Fruit fly (Drosophila melanogaster) whole organism, embryonic: Measurements from ENCODE around the gene ETHR.

Experiments
- CG10565 ChIP-seq: fragments of 200-800 bp; sonication (Bioruptor generic); optimal IDR thresholded peaks from 3 replicates; lab custom pipeline; 2016; ENCODE audit warnings: missing biosample characterization, mild to moderate bottlenecking, missing genetic modification characterization
- CG11085 ChIP-seq: fragments of 200-800 bp; sonication (Bioruptor generic); IDR thresholded peaks from 2 replicates; pipeline ENCODE4 v1.3.6; 2022; ENCODE audit warnings: missing biosample characterization, missing genetic modification characterization
- CG11093 ChIP-seq: fragments of 200-800 bp; sonication (Bioruptor generic); IDR thresholded peaks from 3 replicates; pipeline ENCODE4 v1.3.6; 2022; ENCODE audit warnings: missing biosample characterization, missing genetic modification characterization
- CG11456 ChIP-seq: fragments of 200-800 bp; sonication (Bioruptor generic); IDR thresholded peaks from 3 replicates; pipeline ENCODE4 v1.3.6; 2022; ENCODE audit warnings: missing biosample characterization, missing genetic modification characterization
- CG11695 ChIP-seq: fragments of 200-800 bp; sonication (Bioruptor generic); IDR thresholded peaks from 3 replicates; pipeline ENCODE4 v1.3.6; 2022; ENCODE audit warnings: missing biosample characterization, missing genetic modification characterization
- CG12155 ChIP-seq: fragments of 200-800 bp; sonication (Bioruptor generic); optimal IDR thresholded peaks from 3 replicates; lab custom pipeline; 2016; ENCODE audit warnings: missing biosample characterization, missing genetic modification characterization
- CG1233 ChIP-seq: fragments of 200-800 bp; sonication (Bioruptor generic); optimal IDR thresholded peaks from 4 replicates; lab custom pipeline; 2018; ENCODE audit warnings: missing biosample characterization, mild to moderate bottlenecking, missing genetic modification characterization
- CG13424 ChIP-seq: fragments of 200-800 bp; sonication (Bioruptor generic); optimal IDR thresholded peaks from 2 replicates; lab custom pipeline; 2019; ENCODE audit warnings: missing biosample characterization, mild to moderate bottlenecking, missing genetic modification characterization, moderate library complexity
- CG17186 ChIP-seq: fragments of 200-800 bp; sonication (Bioruptor generic); optimal IDR thresholded peaks from 3 replicates; lab custom pipeline; 2017; ENCODE audit warnings: missing biosample characterization, missing genetic modification reagents, missing genetic modification characterization
- CG17328 ChIP-seq: fragments of 200-800 bp; sonication (Bioruptor generic); IDR thresholded peaks from 2 replicates; pipeline ENCODE4 v1.3.6; 2022; ENCODE audit warnings: missing biosample characterization, missing genetic modification characterization
- CG17361 ChIP-seq: fragments of 200-800 bp; sonication (Bioruptor generic); IDR thresholded peaks from 3 replicates; pipeline ENCODE4 v1.3.6; 2022; ENCODE audit warnings: missing biosample characterization, missing genetic modification characterization
- CG18764 ChIP-seq: fragments of 200-800 bp; sonication (Bioruptor generic); optimal IDR thresholded peaks from 3 replicates; lab custom pipeline; 2016; ENCODE audit warnings: missing biosample characterization, missing genetic modification characterization
- CG2202 ChIP-seq: fragments of 200-800 bp; sonication (Bioruptor generic); optimal IDR thresholded peaks from 2 replicates; lab custom pipeline; 2018; ENCODE audit warnings: missing biosample characterization, mild to moderate bottlenecking, missing genetic modification characterization
- CG2875 ChIP-seq: fragments of 200-800 bp; sonication (Bioruptor generic); optimal IDR thresholded peaks from 2 replicates; lab custom pipeline; 2017; ENCODE audit warnings: missing biosample characterization, mild to moderate bottlenecking, missing genetic modification characterization, missing genetic modification reagents
- CG3847 ChIP-seq: fragments of 200-800 bp; sonication (Bioruptor generic); IDR thresholded peaks from 2 replicates; pipeline ENCODE4 v1.3.6; 2022; ENCODE audit warnings: missing biosample characterization, missing genetic modification characterization
- CG4282 ChIP-seq: fragments of 200-800 bp; sonication (Bioruptor generic); optimal IDR thresholded peaks from 2 replicates; lab custom pipeline; 2016; ENCODE audit warnings: missing biosample characterization, missing genetic modification characterization
- CG5180 ChIP-seq: fragments of 200-800 bp; sonication (Bioruptor generic); optimal IDR thresholded peaks from 3 replicates; lab custom pipeline; 2017; ENCODE audit warnings: missing biosample characterization, missing genetic modification characterization, mild to moderate bottlenecking, moderate library complexity, missing genetic modification reagents
- CG7745 ChIP-seq: fragments of 200-800 bp; sonication (Bioruptor generic); optimal IDR thresholded peaks from 2 replicates; lab custom pipeline; 2018; ENCODE audit warnings: missing biosample characterization, mild to moderate bottlenecking, missing genetic modification characterization, moderate library complexity
- CG7786 ChIP-seq: fragments of 200-800 bp; sonication (Bioruptor generic); optimal IDR thresholded peaks from 2 replicates; lab custom pipeline; 2016; ENCODE audit warnings: missing biosample characterization, missing genetic modification characterization
- CG8924 ChIP-seq: fragments of 200-800 bp; optimal IDR thresholded peaks from 3 replicates; lab custom pipeline; 2019; ENCODE audit warnings: missing biosample characterization, mild to moderate bottlenecking, missing genetic modification characterization, moderate library complexity
- CG8944 ChIP-seq: fragments of 200-800 bp; sonication (Bioruptor generic); optimal IDR thresholded peaks from 3 replicates; lab custom pipeline; 2016; ENCODE audit warnings: missing biosample characterization, missing genetic modification characterization
- D19B ChIP-seq: fragments of 200-800 bp; sonication (Bioruptor generic); optimal IDR thresholded peaks from 2 replicates; lab custom pipeline; 2017; ENCODE audit warnings: missing biosample characterization, mild to moderate bottlenecking, missing genetic modification characterization
- Deaf1 ChIP-seq: fragments of 200-800 bp; optimal IDR thresholded peaks from 3 replicates; lab custom pipeline; 2019; ENCODE audit warnings: missing biosample characterization, mild to moderate bottlenecking, missing genetic modification characterization, moderate library complexity
- Dfd ChIP-seq, 2 experiments: fragments of >200 bp; optimal IDR thresholded peaks; 2 replicates each; lab custom pipeline; 2017; ENCODE audit warnings: missing biosample characterization in 2 of 2, missing genetic modification characterization in 2 of 2
- HLH3B ChIP-seq: fragments of 200-800 bp; sonication (Bioruptor generic); IDR thresholded peaks from 2 replicates; pipeline ENCODE4 v1.3.6; 2022; ENCODE audit warnings: missing biosample characterization, missing genetic modification characterization
- Lhr ChIP-seq: fragments of 200-800 bp; sonication (Bioruptor generic); optimal IDR thresholded peaks from 3 replicates; lab custom pipeline; 2017; ENCODE audit warnings: mild to moderate bottlenecking, missing biosample characterization, missing genetic modification reagents, missing genetic modification characterization
- MBD-R2 ChIP-seq: fragments of 200-800 bp; sonication (Bioruptor generic); IDR thresholded peaks from 2 replicates; pipeline ENCODE4 v1.3.6; 2022; ENCODE audit warnings: missing biosample characterization, missing genetic modification characterization
- MESR4 ChIP-seq: fragments of 200-800 bp; sonication (Bioruptor generic); optimal IDR thresholded peaks from 2 replicates; lab custom pipeline; 2018; ENCODE audit warnings: missing biosample characterization, mild to moderate bottlenecking, missing genetic modification characterization, moderate library complexity
- Meics ChIP-seq: fragments of 200-800 bp; sonication (Bioruptor generic); optimal IDR thresholded peaks from 2 replicates; lab custom pipeline; 2017; ENCODE audit warnings: missing biosample characterization, mild to moderate bottlenecking, missing genetic modification characterization
- Mrtf ChIP-seq: fragments of 200-800 bp; sonication (Bioruptor generic); IDR thresholded peaks from 3 replicates; pipeline ENCODE4 v1.3.6; 2022; ENCODE audit warnings: missing biosample characterization, missing genetic modification characterization
- Myb ChIP-seq: fragments of 200-800 bp; sonication (Bioruptor generic); optimal IDR thresholded peaks from 2 replicates; lab custom pipeline; 2016; ENCODE audit warnings: missing biosample characterization, missing genetic modification characterization
- Optix ChIP-seq: fragments of 200-800 bp; sonication (Bioruptor generic); IDR thresholded peaks from 3 replicates; pipeline ENCODE4 v1.3.6; 2022; ENCODE audit warnings: missing biosample characterization, missing genetic modification characterization
- Sox100B ChIP-seq: fragments of 200-800 bp; sonication (Bioruptor generic); optimal IDR thresholded peaks from 3 replicates; lab custom pipeline; 2018; ENCODE audit warnings: missing biosample characterization, mild to moderate bottlenecking, missing genetic modification characterization
- ase ChIP-seq: fragments of 200-800 bp; sonication (Bioruptor generic); IDR thresholded peaks from 3 replicates; pipeline ENCODE4 v1.3.6; 2022; ENCODE audit warnings: missing biosample characterization, missing genetic modification characterization
- ato ChIP-seq: fragments of 200-800 bp; sonication (Bioruptor generic); IDR thresholded peaks from 2 replicates; pipeline ENCODE4 v1.3.6; 2022; ENCODE audit warnings: missing biosample characterization, missing genetic modification characterization; ENCODE audit not compliant: partially characterized antibody
- az2 ChIP-seq: fragments of 200-800 bp; sonication (Bioruptor generic); optimal IDR thresholded peaks from 3 replicates; lab custom pipeline; 2016; ENCODE audit warnings: missing biosample characterization, missing genetic modification characterization
- bcd ChIP-seq: fragments of 200-800 bp; sonication (Bioruptor generic); optimal IDR thresholded peaks from 2 replicates; lab custom pipeline; 2017; ENCODE audit warnings: missing biosample characterization, mild to moderate bottlenecking, missing genetic modification characterization
- crc ChIP-seq: fragments of 200-800 bp; sonication (Bioruptor generic); optimal IDR thresholded peaks from 2 replicates; lab custom pipeline; 2016; ENCODE audit warnings: missing biosample characterization, missing genetic modification characterization
- emc ChIP-seq: fragments of 200-800 bp; sonication (Bioruptor generic); optimal IDR thresholded peaks from 2 replicates; lab custom pipeline; 2016; ENCODE audit warnings: missing biosample characterization, missing genetic modification characterization
- ind ChIP-seq: fragments of 200-800 bp; sonication (Bioruptor generic); optimal IDR thresholded peaks from 3 replicates; lab custom pipeline; 2016; ENCODE audit warnings: missing biosample characterization, missing genetic modification characterization
- lab ChIP-seq: fragments of 200-800 bp; sonication (Bioruptor generic); optimal IDR thresholded peaks from 3 replicates; lab custom pipeline; 2017; ENCODE audit warnings: missing biosample characterization, missing genetic modification characterization, mild to moderate bottlenecking, moderate library complexity, missing genetic modification reagents
- lbe ChIP-seq: fragments of 200-800 bp; sonication (Bioruptor generic); optimal IDR thresholded peaks from 2 replicates; lab custom pipeline; 2016; ENCODE audit warnings: missing biosample characterization, mild to moderate bottlenecking, missing genetic modification characterization
- pita ChIP-seq: fragments of 200-800 bp; sonication (Bioruptor generic); optimal IDR thresholded peaks from 2 replicates; lab custom pipeline; 2017; ENCODE audit warnings: missing biosample characterization, mild to moderate bottlenecking, missing genetic modification characterization
- sd ChIP-seq: fragments of 200-800 bp; sonication (Bioruptor generic); optimal IDR thresholded peaks from 3 replicates; lab custom pipeline; 2018; ENCODE audit warnings: missing biosample characterization, mild to moderate bottlenecking, missing genetic modification characterization, moderate library complexity
- sqz ChIP-seq: fragments of 200-800 bp; sonication (Bioruptor generic); optimal IDR thresholded peaks from 3 replicates; lab custom pipeline; 2018; ENCODE audit warnings: missing biosample characterization, mild to moderate bottlenecking, missing genetic modification characterization
- tgo ChIP-seq: fragments of 200-800 bp; sonication (Bioruptor generic); IDR thresholded peaks from 3 replicates; pipeline ENCODE4 v1.3.6; 2022; ENCODE audit warnings: missing biosample characterization, missing genetic modification characterization
- unc-4 ChIP-seq: fragments of 200-800 bp; sonication (Bioruptor generic); IDR thresholded peaks from 2 replicates; pipeline ENCODE4 v1.3.6; 2022; ENCODE audit warnings: missing biosample characterization, missing genetic modification characterization; ENCODE audit not compliant: partially characterized antibody
- vnd ChIP-seq: fragments of 200-800 bp; sonication (Bioruptor generic); IDR thresholded peaks from 3 replicates; pipeline ENCODE4 v1.3.6; 2022; ENCODE audit warnings: missing biosample characterization, missing genetic modification characterization; ENCODE audit not compliant: partially characterized antibody
- vvl ChIP-seq: fragments of 200-800 bp; sonication (Bioruptor generic); IDR thresholded peaks from 2 replicates; pipeline ENCODE4 v1.3.6; 2022; ENCODE audit warnings: missing biosample characterization, missing genetic modification characterization
- wek ChIP-seq: fragments of 200-800 bp; sonication (Bioruptor generic); optimal IDR thresholded peaks from 3 replicates; lab custom pipeline; 2018; ENCODE audit warnings: missing biosample characterization, mild to moderate bottlenecking, missing genetic modification characterization, moderate library complexity
- zen ChIP-seq: fragments of 200-800 bp; sonication (Bioruptor generic); optimal IDR thresholded peaks from 3 replicates; lab custom pipeline; 2018; ENCODE audit warnings: missing biosample characterization, mild to moderate bottlenecking, missing genetic modification characterization, moderate library complexity

The ETHR gene

DNA sequence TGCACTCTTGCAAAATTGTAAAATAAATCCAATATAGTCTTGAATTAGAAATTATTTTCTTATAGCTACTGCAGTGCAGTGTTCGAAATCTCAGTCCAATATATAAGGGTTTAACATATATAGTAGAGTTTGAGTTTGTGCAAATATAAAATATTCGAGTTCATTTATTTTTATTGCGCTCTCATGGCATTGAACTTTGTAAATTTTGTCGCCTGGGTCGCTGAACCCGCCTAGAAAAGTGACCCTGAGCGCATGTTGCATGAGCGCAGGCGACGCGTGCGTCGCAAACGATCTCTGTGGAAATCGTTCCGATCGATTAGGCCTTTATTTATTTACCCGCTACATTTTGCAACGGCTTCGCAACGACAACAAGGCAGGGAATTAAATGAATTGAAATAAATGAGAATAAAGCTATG, 46.9 kb upstream of the ETHR start (continued):
- no peak for TF ChIP-seq CG10565
- 0 out of 3 replicates have a peak, but pooled peaks have one; percentile 17 for TF ChIP-seq CG11695 (GFP tag; lab: Robert Waterston, UW)
- TF ChIP-seq CG2875: peak; percentile 34
- no peak for TF ChIP-seq vnd (GFP tag; lab: Robert Waterston, UW)
- peak; percentile 73 for TF ChIP-seq az2 (GFP tag; lab: Kevin White, UChicago)
- no peak for TF ChIP-seq CG18764
- no peak for TF ChIP-seq CG4282 (GFP tag; lab: Kevin White, UChicago)
- no peak for TF ChIP-seq sqz
- no peak for TF ChIP-seq Myb (GFP tag; lab: Kevin White, UChicago)
- no peak for TF ChIP-seq CG5180
- TF ChIP-seq Dfd (GFP tag; optimal IDR thresholded peaks at IDR 0.05; lab: Kevin White, UChicago): no peak
- no peak for TF ChIP-seq lab (GFP tag; lab: Kevin White, UChicago)
- peak; percentile 42; the same call in 2 of the 3 replicates for TF ChIP-seq tgo (GFP tag; lab: Robert Waterston, UW)
- TF ChIP-seq HLH3B (GFP tag; lab: Robert Waterston, UW): peak; percentile 6; the same call in 1 of the 2 replicates
- 0 out of 2 replicates have a peak, but pooled peaks have one; percentile 12 for TF ChIP-seq vvl
- peak; percentile 36 for TF ChIP-seq CG13424 (tag; lab: Kevin White, UChicago)
- no peak for TF ChIP-seq CG12155 (GFP tag; lab: Kevin White, UChicago)
- TF ChIP-seq Optix (GFP tag; lab: Robert Waterston, UW): 0 out of 3 replicates have a peak, but pooled peaks have one; percentile 14
- TF ChIP-seq CG17361: peak; percentile 55; the same call in 2 of the 3 replicates
- TF ChIP-seq bcd (GFP tag; lab: Kevin White, UChicago): no peak
- TF ChIP-seq pita (GFP tag; lab: Kevin White, UChicago): no peak
- TF ChIP-seq zen (tag; lab: Kevin White, UChicago): no peak
- no peak for TF ChIP-seq CG11456 (GFP tag; lab: Robert Waterston, UW)
- TF ChIP-seq MBD-R2: no peak
- no peak for TF ChIP-seq ato (GFP tag; lab: Robert Waterston, UW)
- no peak for TF ChIP-seq lbe (GFP tag; lab: Kevin White, UChicago)
- TF ChIP-seq CG11093: no peak
- TF ChIP-seq CG11085 (GFP tag; lab: Robert Waterston, UW): no peak
- peak; percentile 39; the same call in 1 of the 2 replicates for TF ChIP-seq CG17328 (GFP tag; lab: Robert Waterston, UW)
- no peak for TF ChIP-seq CG8944 (GFP tag; lab: Kevin White, UChicago)
- no peak for TF ChIP-seq CG2202 (tag; lab: Kevin White, UChicago)
- TF ChIP-seq wek (GFP tag; lab: Kevin White, UChicago): no peak
- no peak for TF ChIP-seq ind (GFP tag; lab: Kevin White, UChicago)
- no peak for TF ChIP-seq sd (tag; lab: Kevin White, UChicago)
- TF ChIP-seq ase: no peak
- TF ChIP-seq Sox100B (GFP tag; lab: Kevin White, UChicago): no peak
- TF ChIP-seq emc (GFP tag; lab: Kevin White, UChicago): no peak
- TF ChIP-seq Lhr: no peak
- TF ChIP-seq CG1233 (GFP tag; lab: Kevin White, UChicago): no peak
- no peak for TF ChIP-seq Meics (GFP tag; lab: Kevin White, UChicago)
- TF ChIP-seq CG17186 (GFP tag; lab: Kevin White, UChicago): no peak
- no peak for TF ChIP-seq CG8924 (tag; lab: Kevin White, UChicago)
- TF ChIP-seq Mrtf (GFP tag; lab: Robert Waterston, UW): peak; percentile 17; the same call in 1 of the 3 replicates
- no peak for TF ChIP-seq MESR4 (GFP tag; lab: Kevin White, UChicago)
- no peak for TF ChIP-seq crc (GFP tag; lab: Kevin White, UChicago)
- TF ChIP-seq D19B (GFP tag; lab: Kevin White, UChicago): no peak
- TF ChIP-seq Deaf1 (tag; lab: Kevin White, UChicago): no peak
- no peak for TF ChIP-seq unc-4
- no peak for TF ChIP-seq CG7786
- TF ChIP-seq CG7745: no peak
- TF ChIP-seq CG3847: no peak
